Worm (Caenorhabditis elegans) whole organism, midembryonic: ENCODE data around the gene Y102A5C.36.

Experiments used
- T22C8.4 ChIP-seq: fragments of 200-800 bp; sonication (Bioruptor generic); IDR thresholded peaks from 2 replicates; pipeline ENCODE4 v1.3.6; 2022; ENCODE audit warnings: missing genetic modification characterization, missing compliant biosample characterization
- cog-1 ChIP-seq: sonication (generic microtip); optimal IDR thresholded peaks from 2 replicates; lab custom pipeline; 2016; ENCODE audit warnings: missing genetic modification characterization, missing compliant biosample characterization
- flt-1 ChIP-seq: fragments of 200-800 bp; sonication (Bioruptor generic); IDR thresholded peaks from 2 replicates; pipeline ENCODE4 v1.3.6; 2022; ENCODE audit warnings: missing genetic modification characterization, missing compliant biosample characterization
- med-1 ChIP-seq: sonication (generic microtip); optimal IDR thresholded peaks from 2 replicates; lab custom pipeline; 2017; ENCODE audit warnings: missing genetic modification characterization, mild to moderate bottlenecking, missing compliant biosample characterization, antibody characterized with exemption, missing genetic modification reagents; ENCODE audit not compliant: insufficient read depth
- ref-1 ChIP-seq: fragments of 200-800 bp; sonication (Bioruptor generic); conservative IDR thresholded peaks from 2 replicates; pipeline ENCODE4 v1.3.6; 2022; ENCODE audit warnings: missing genetic modification reagents, missing genetic modification characterization, missing compliant biosample characterization
- tab-1 ChIP-seq: fragments of 200-800 bp; sonication (Bioruptor generic); IDR thresholded peaks from 2 replicates; pipeline ENCODE4 v1.3.6; 2022; ENCODE audit warnings: missing genetic modification characterization, missing compliant biosample characterization
- ztf-23 ChIP-seq: fragments of 200-800 bp; sonication (Bioruptor generic); IDR thresholded peaks from 2 replicates; pipeline ENCODE4 v1.3.6; 2022; ENCODE audit warnings: missing genetic modification reagents, missing genetic modification characterization, missing compliant biosample characterization

DNA sequence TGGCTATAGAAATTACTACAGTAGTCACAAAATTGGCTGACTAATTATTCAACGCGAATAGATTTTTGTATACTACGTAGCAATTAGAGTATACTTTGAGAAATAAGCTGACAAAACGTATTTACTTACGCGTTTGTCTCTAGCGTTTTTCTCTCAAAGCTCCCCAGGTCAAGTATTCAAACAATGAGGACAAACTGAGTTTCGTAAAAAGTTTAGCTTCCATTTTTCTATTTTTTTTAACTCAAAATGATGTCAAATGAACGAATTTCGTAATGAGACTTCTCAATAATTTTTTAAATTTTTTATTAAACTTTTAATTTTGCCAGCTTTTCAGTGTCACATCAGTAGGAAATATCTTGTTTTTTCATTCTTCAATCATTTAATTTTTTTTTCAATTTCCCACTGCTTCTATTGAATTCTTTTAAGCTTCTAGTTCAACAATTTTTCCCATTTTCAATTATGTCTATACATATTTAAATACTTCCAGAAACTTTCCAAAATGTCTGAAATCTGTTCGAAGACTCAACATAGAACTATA lies 38.4 kb downstream of the Y102A5C.36 start, which contains the start of the genes ifas-2 and fbxa-44:
- no peak for TF ChIP-seq T22C8.4 (GFP tag; lab: Robert Waterston, UW)
- no peak for TF ChIP-seq ref-1
- TF ChIP-seq tab-1 (GFP tag; lab: Robert Waterston, UW): no peak
- no peak for TF ChIP-seq med-1 (GFP tag; lab: Kevin White, UChicago)
- TF ChIP-seq flt-1 (GFP tag; lab: Robert Waterston, UW): no peak
- no peak for TF ChIP-seq ztf-23 (GFP tag; lab: Robert Waterston, UW)
- no peak for TF ChIP-seq cog-1
